Worm (Caenorhabditis elegans) whole organism, L3 larva: ENCODE results near the gene msp-49.

Source experiments
- aly-2 ChIP-seq: fragments of 150-350 bp; optimal IDR thresholded peaks from 2 replicates; lab custom pipeline; 2014; ENCODE audit warnings: missing biosample characterization, missing genetic modification characterization
- ama-1 ChIP-seq: fragments of 150-350 bp; optimal IDR thresholded peaks from 2 replicates; lab custom pipeline; 2018
- nhr-43 ChIP-seq: sonication (generic microtip); optimal IDR thresholded peaks from 2 replicates; lab custom pipeline; 2016; ENCODE audit warnings: mild to moderate bottlenecking, missing genetic modification characterization, missing compliant biosample characterization; ENCODE audit not compliant: poor library complexity, severe bottlenecking
- nhr-76 ChIP-seq: fragments of 150-350 bp; sonication (generic microtip); optimal IDR thresholded peaks from 5 replicates; lab custom pipeline; 2014; ENCODE audit warnings: missing biosample characterization, missing genetic modification characterization
- pqm-1 ChIP-seq: fragments of 150-350 bp; optimal IDR thresholded peaks from 2 replicates; lab custom pipeline; 2017; ENCODE audit warnings: missing biosample characterization, missing genetic modification characterization, inconsistent platforms
- zag-1 ChIP-seq: fragments of 150-350 bp; optimal IDR thresholded peaks from 2 replicates; lab custom pipeline; 2014; ENCODE audit warnings: missing biosample characterization, missing genetic modification characterization

- TF ChIP-seq ama-1 (lab: Kevin White, UChicago) (no peak), nhr-76 (no peak), aly-2 (tag; lab: Kevin White, UChicago) (no peak), nhr-43 (no peak), zag-1 (tag; lab: Kevin White, UChicago) (no peak), pqm-1 (tag; lab: Kevin White, UChicago) (no peak)
Observed at ce11 chrII:5172451-5172850, 21.7 kb upstream of the msp-49 start, which contains the start of gene C27D6.1.
